Worm (Caenorhabditis elegans) whole organism, midembryonic: ENCODE results near the gene K12H4.2.

ENCODE experiments used
- T22C8.4 ChIP-seq: fragments of 200-800 bp; sonication (Bioruptor generic); IDR thresholded peaks from 2 replicates; pipeline ENCODE4 v1.3.6; 2022; ENCODE audit warnings: missing genetic modification characterization, missing compliant biosample characterization
- cog-1 ChIP-seq: sonication (generic microtip); optimal IDR thresholded peaks from 2 replicates; lab custom pipeline; 2016; ENCODE audit warnings: missing genetic modification characterization, missing compliant biosample characterization
- flt-1 ChIP-seq: fragments of 200-800 bp; sonication (Bioruptor generic); IDR thresholded peaks from 2 replicates; pipeline ENCODE4 v1.3.6; 2022; ENCODE audit warnings: missing genetic modification characterization, missing compliant biosample characterization
- klf-2 ChIP-seq: fragments of 200-800 bp; sonication (Bioruptor generic); conservative IDR thresholded peaks from 2 replicates; pipeline ENCODE4 v1.3.6; 2022; ENCODE audit warnings: missing genetic modification reagents, missing genetic modification characterization, missing compliant biosample characterization
- med-1 ChIP-seq: sonication (generic microtip); optimal IDR thresholded peaks from 2 replicates; lab custom pipeline; 2017; ENCODE audit warnings: missing genetic modification characterization, mild to moderate bottlenecking, missing compliant biosample characterization, antibody characterized with exemption, missing genetic modification reagents; ENCODE audit not compliant: insufficient read depth
- ref-1 ChIP-seq: fragments of 200-800 bp; sonication (Bioruptor generic); conservative IDR thresholded peaks from 2 replicates; pipeline ENCODE4 v1.3.6; 2022; ENCODE audit warnings: missing genetic modification reagents, missing genetic modification characterization, missing compliant biosample characterization
- tab-1 ChIP-seq: fragments of 200-800 bp; sonication (Bioruptor generic); IDR thresholded peaks from 2 replicates; pipeline ENCODE4 v1.3.6; 2022; ENCODE audit warnings: missing genetic modification characterization, missing compliant biosample characterization
- ztf-23 ChIP-seq: fragments of 200-800 bp; sonication (Bioruptor generic); IDR thresholded peaks from 2 replicates; pipeline ENCODE4 v1.3.6; 2022; ENCODE audit warnings: missing genetic modification reagents, missing genetic modification characterization, missing compliant biosample characterization
- ztf-29 ChIP-seq: fragments of 200-800 bp; sonication (Bioruptor generic); IDR thresholded peaks from 2 replicates; pipeline ENCODE4 v1.3.6; 2022; ENCODE audit warnings: missing genetic modification reagents, missing genetic modification characterization, missing compliant biosample characterization

K12H4.2 gene

DNA sequence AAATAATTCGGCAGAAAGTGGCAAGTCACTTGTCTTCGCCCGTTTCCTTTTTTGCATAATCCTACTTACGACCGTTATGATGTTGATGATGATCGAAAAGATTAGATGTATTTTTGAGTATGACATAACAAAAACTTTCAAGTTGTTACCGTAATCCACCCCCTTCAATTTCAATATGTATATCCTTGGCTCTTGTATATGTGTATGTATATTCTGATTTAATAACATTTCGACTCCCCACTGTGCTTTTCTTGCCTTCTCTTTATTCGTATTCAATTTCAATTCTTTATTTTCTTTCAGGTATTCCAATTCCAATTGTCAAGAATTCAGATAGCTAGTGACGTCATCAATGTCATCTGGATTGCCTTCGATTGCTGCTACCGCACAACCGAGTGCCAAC, 19.5 kb downstream of the K12H4.2 start, which contains the start of gene pros-1:
TSS of gene pros-1 (plus strand) at position 301 of the 400 bp plus-strand sequence.
- TF ChIP-seq T22C8.4 (GFP tag; lab: Robert Waterston, UW), result no peak
- TF ChIP-seq flt-1, result no peak
- no peak for TF ChIP-seq ztf-29
- TF ChIP-seq klf-2 (GFP tag; lab: Robert Waterston, UW), result no peak
- no peak for TF ChIP-seq ztf-23 (GFP tag; lab: Robert Waterston, UW)
- no peak for TF ChIP-seq tab-1 (GFP tag; lab: Robert Waterston, UW)
- no peak for TF ChIP-seq ref-1 (GFP tag; lab: Robert Waterston, UW)
- TF ChIP-seq med-1 (GFP tag; lab: Kevin White, UChicago), result no peak
- no peak for TF ChIP-seq cog-1 (tag; lab: Kevin White, UChicago)

ce11 chrIII:8067798-8068197, 20.3 kb downstream of the K12H4.2 start:
- TF ChIP-seq med-1 (GFP tag; lab: Kevin White, UChicago) (no peak), ref-1 (GFP tag; lab: Robert Waterston, UW) (no peak)

- peak; percentile 80 for TF ChIP-seq flt-1
- no peak for TF ChIP-seq tab-1 (GFP tag; lab: Robert Waterston, UW)
These were observed 21.7 kb downstream of the K12H4.2 start for ce11 chrIII:8069206-8069605.

DNA sequence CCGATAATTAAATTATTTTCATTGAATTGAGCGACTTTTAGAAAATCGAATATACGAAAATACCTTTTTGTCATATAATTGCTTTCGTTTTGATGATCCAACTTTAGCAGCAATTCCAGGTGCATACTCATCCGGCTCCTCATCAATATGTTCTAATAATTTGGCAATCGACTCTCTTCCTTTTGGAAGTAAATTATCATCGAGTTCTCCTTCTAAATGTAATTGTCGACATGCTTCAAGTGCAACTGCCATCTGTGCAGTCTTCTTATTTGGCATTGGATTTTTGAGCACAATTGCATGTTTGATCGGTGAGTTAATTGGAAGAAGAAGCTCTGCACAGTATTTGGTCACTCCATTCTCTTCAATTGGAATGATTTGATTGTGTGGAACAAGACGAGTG, 29.7 kb downstream of the K12H4.2 start:
- no peak for TF ChIP-seq flt-1
- no peak for TF ChIP-seq ztf-29
- no peak for TF ChIP-seq med-1 (GFP tag; lab: Kevin White, UChicago)
- TF ChIP-seq ztf-23 (GFP tag; lab: Robert Waterston, UW), result no peak
- TF ChIP-seq tab-1 (GFP tag; lab: Robert Waterston, UW), result no peak
- TF ChIP-seq T22C8.4 (GFP tag; lab: Robert Waterston, UW), result no peak
- TF ChIP-seq cog-1 (tag; lab: Kevin White, UChicago), result no peak
- TF ChIP-seq klf-2 (GFP tag; lab: Robert Waterston, UW), result no peak
- no peak for TF ChIP-seq ref-1 (GFP tag; lab: Robert Waterston, UW)

ce11 chrIII:8080165-8080738, 32.7 kb downstream of the K12H4.2 start, which contains the start of the genes dcr-1 and apc-2:
TSS of gene dcr-1 (minus strand) at chrIII:8080281.
TSS of gene apc-2 (plus strand) at chrIII:8080629.
- TF ChIP-seq ref-1 (GFP tag; lab: Robert Waterston, UW) (no peak), ztf-29 (no peak), ztf-23 (GFP tag; lab: Robert Waterston, UW) (no peak), flt-1 (no peak), T22C8.4 (GFP tag; lab: Robert Waterston, UW) (no peak), klf-2 (GFP tag; lab: Robert Waterston, UW) (no peak), med-1 (GFP tag; lab: Kevin White, UChicago) (no peak)

- TF ChIP-seq tab-1 (GFP tag; lab: Robert Waterston, UW), result no peak
- TF ChIP-seq ref-1 (GFP tag; lab: Robert Waterston, UW), result no peak
- no peak for TF ChIP-seq klf-2 (GFP tag; lab: Robert Waterston, UW)
- TF ChIP-seq flt-1, result no peak
- TF ChIP-seq ztf-29, result no peak
- TF ChIP-seq med-1 (GFP tag; lab: Kevin White, UChicago), result no peak
- TF ChIP-seq cog-1 (tag; lab: Kevin White, UChicago), result no peak
- no peak for TF ChIP-seq T22C8.4 (GFP tag; lab: Robert Waterston, UW)
- TF ChIP-seq ztf-23 (GFP tag; lab: Robert Waterston, UW), result no peak
These were observed 37.8 kb downstream of the K12H4.2 start, which contains the start of the genes K06H7.7 and grp-1 for ce11 chrIII:8085355-8085754. TSS of gene K06H7.7 (minus strand) at chrIII:8085475. TSS of gene grp-1 (plus strand) at chrIII:8085705.

DNA sequence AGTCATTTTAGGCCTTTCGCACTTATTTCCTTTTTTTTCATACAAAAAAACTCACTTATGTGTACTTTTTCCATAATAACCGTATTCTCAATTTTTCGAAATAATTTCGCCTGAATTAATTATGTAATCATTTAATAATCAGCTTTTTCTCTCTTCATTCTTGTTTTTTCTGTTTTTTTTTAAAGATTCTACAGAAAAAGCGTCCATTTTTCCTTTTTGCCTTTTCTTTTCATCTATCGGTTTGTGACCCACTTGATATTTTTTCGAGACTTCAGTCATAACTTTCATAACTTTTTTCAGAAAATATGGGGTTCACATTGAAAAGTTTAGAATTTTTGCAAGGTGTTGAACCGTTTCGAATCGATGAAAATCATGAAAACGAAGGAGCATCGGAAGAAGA, 40.7 kb downstream of the K12H4.2 start, which contains the start of gene vms-1:
TSS of gene vms-1 (plus strand) at position 301 of the 400 bp plus-strand sequence.
- TF ChIP-seq ztf-29 (no peak), ztf-23 (GFP tag; lab: Robert Waterston, UW) (no peak), tab-1 (GFP tag; lab: Robert Waterston, UW) (no peak), ref-1 (GFP tag; lab: Robert Waterston, UW) (no peak), med-1 (GFP tag; lab: Kevin White, UChicago) (no peak), klf-2 (GFP tag; lab: Robert Waterston, UW) (no peak), T22C8.4 (GFP tag; lab: Robert Waterston, UW) (no peak), cog-1 (tag; lab: Kevin White, UChicago) (no peak), flt-1 (no peak)

- TF ChIP-seq cog-1 (tag; lab: Kevin White, UChicago), result no peak
- TF ChIP-seq ref-1 (GFP tag; lab: Robert Waterston, UW), result no peak
- no peak for TF ChIP-seq flt-1
- TF ChIP-seq med-1 (GFP tag; lab: Kevin White, UChicago), result no peak
- TF ChIP-seq klf-2 (GFP tag; lab: Robert Waterston, UW), result no peak
- no peak for TF ChIP-seq T22C8.4 (GFP tag; lab: Robert Waterston, UW)
- TF ChIP-seq tab-1 (GFP tag; lab: Robert Waterston, UW), result no peak
- TF ChIP-seq ztf-23 (GFP tag; lab: Robert Waterston, UW), result no peak
- TF ChIP-seq ztf-29, result no peak
These were observed 43.9 kb downstream of the K12H4.2 start, which contains the start of gene idi-1 for ce11 chrIII:8091408-8091807. TSS of gene idi-1 (plus strand) at chrIII:8091708.

DNA sequence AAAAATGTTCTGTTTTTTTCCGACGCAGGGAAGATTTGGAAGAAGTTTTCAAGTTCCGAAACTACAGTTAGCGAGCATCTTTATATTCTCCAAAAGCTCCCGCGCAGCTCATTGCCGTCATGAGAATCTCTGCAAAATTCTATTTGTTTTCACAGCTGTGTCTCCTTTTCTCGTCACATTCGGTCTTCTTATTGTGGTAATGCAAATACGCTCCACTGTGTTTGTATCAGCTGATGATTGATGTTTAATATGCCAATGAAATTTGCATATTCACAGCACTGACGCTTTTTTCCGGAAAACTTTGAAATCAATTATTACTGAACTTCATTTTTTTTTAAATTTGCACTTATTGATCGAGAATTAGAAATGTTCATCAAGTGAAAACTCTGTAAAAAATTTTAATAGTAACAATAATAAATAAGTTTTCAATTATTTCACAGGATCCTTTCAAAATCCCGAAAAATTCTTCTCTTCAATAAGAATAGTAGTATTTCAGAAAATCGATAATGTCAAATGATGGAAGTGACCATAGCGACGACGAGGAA, 45.6 kb downstream of the K12H4.2 start, which contains the start of gene K06H7.2:
TSS of gene K06H7.2 (plus strand) at position 495 of the 545 bp plus-strand sequence.
- TF ChIP-seq cog-1 (tag; lab: Kevin White, UChicago), result peak; percentile 48
- no peak for TF ChIP-seq ztf-29
- 0 out of 2 replicates have a peak, but pooled peaks have one; percentile 40 for TF ChIP-seq flt-1
